Worm (Caenorhabditis elegans): ENCODE results near the gene hsp-4.

DNA sequence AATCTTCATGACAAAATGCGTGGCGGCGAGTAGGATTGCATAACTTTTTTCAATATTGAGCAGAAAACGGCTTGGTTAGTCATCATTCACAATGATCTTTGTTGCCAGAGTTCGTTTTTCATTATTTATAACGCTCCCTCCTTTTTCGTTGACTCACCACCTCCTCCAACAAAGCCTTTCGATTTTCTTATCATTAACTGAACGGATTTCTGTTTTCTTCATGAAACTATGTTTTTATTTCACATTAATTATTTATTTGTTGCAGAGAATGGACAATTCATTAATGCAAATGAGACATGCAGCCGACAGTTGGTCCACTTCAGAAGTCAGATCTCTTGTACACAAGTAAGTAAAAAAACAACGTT, 42.2 kb upstream of the hsp-4 start, which contains the start of gene bath-44:
- TF ChIP-seq ceh-27 (GFP tag; optimal IDR thresholded peaks at IDR 0.05) (no peak), ztf-3 (GFP tag; optimal IDR thresholded peaks at IDR 0.05) (no peak), B0019.2 (GFP tag; conservative IDR thresholded peaks at IDR 0.05) (no peak), cebp-2 (GFP tag; IDR thresholded peaks at IDR 0.05) (no peak), mxl-1 (tag; optimal IDR thresholded peaks at IDR 0.05) (no peak), egrh-3 (GFP tag; IDR thresholded peaks at IDR 0.05) (no peak), ama-1 (optimal IDR thresholded peaks at IDR 0.05) (no peak), ama-1 (GFP tag; optimal IDR thresholded peaks at IDR 0.05) (no peak), efl-1 (GFP tag; optimal IDR thresholded peaks at IDR 0.05) (no peak), lin-26 (GFP tag; IDR thresholded peaks at IDR 0.05) (no peak)

Data from whole organism, young adult.